Fruit fly (Drosophila melanogaster) S2 (cell line): Measurements from ENCODE around the gene CG31231.

Experiments used
- CG8478 ChIP-seq: fragments of >200 bp; optimal IDR thresholded peaks from 2 replicates; lab custom pipeline; 2018
- CTCF ChIP-seq, 2 experiments: fragments of >200 bp; optimal IDR thresholded peaks; 2 replicates each; lab custom pipeline; 2018

DNA sequence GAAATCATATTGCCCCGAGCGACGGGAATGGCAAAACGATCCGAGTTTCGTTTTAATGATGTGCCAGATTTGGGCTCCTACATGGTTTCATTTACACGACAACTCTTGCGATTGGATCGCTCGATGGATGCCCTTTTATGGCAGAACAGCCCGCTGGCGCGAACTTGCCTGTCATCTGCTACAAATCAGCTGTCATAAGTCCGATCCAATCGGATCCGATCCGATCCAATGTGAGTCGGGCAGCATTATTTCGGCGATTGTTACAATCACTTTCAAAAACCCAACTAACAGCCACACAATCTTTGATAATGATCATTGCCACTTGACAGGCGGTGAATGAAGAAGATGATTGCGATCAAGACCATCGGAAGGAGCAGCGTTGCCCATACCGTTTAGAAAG is 21.5 kb upstream of the CG31231 start:
- TF ChIP-seq CG8478 (lab: Kevin White, UChicago) (no peak), CTCF (optimal IDR thresholded peaks at IDR 0.05; lab: Kevin White, UChicago) (no peak)
